Fruit fly (Drosophila melanogaster) whole organism, embryonic: Measurements from ENCODE around the gene mon2.

ENCODE experiments used
- Ada2b ChIP-seq: fragments of 200-800 bp; sonication (Bioruptor generic); IDR thresholded peaks from 2 replicates; pipeline ENCODE4 v1.3.6; 2022; ENCODE audit warnings: missing biosample characterization, missing genetic modification characterization
- Asciz ChIP-seq: fragments of 200-800 bp; sonication (Bioruptor generic); optimal IDR thresholded peaks from 2 replicates; lab custom pipeline; 2017; ENCODE audit warnings: missing biosample characterization, mild to moderate bottlenecking, missing genetic modification characterization, missing genetic modification reagents
- Awh ChIP-seq: fragments of 200-800 bp; sonication (Bioruptor generic); IDR thresholded peaks from 2 replicates; pipeline ENCODE4, ENCODE4 v1.3.6; 2022; ENCODE audit warnings: missing biosample characterization, missing genetic modification characterization
- B-H1 ChIP-seq: fragments of 200-800 bp; sonication (Bioruptor generic); IDR thresholded peaks from 3 replicates; pipeline ENCODE4 v1.3.6; 2022; ENCODE audit warnings: missing biosample characterization, missing genetic modification characterization
- CG12769 ChIP-seq: fragments of 200-800 bp; sonication (Bioruptor generic); optimal IDR thresholded peaks from 2 replicates; lab custom pipeline; 2019; ENCODE audit warnings: missing biosample characterization, mild to moderate bottlenecking, missing genetic modification characterization, moderate library complexity
- CG13287 ChIP-seq: fragments of 200-800 bp; sonication (Bioruptor generic); IDR thresholded peaks from 2 replicates; pipeline ENCODE4 v1.3.6; 2022; ENCODE audit warnings: missing biosample characterization, missing genetic modification characterization; ENCODE audit not compliant: partially characterized antibody
- CG17385 ChIP-seq: fragments of 200-800 bp; sonication (Bioruptor generic); optimal IDR thresholded peaks from 3 replicates; lab custom pipeline; 2018; ENCODE audit warnings: missing biosample characterization, mild to moderate bottlenecking, missing genetic modification characterization
- CG2712 ChIP-seq: fragments of 200-800 bp; optimal IDR thresholded peaks from 3 replicates; lab custom pipeline; 2019; ENCODE audit warnings: missing biosample characterization, mild to moderate bottlenecking, missing genetic modification characterization, moderate library complexity
- CG31224 ChIP-seq: fragments of 200-800 bp; sonication (Bioruptor generic); IDR thresholded peaks from 2 replicates; pipeline ENCODE4 v1.3.6; 2022; ENCODE audit warnings: missing biosample characterization, missing genetic modification characterization
- CG34376 ChIP-seq: fragments of 200-800 bp; sonication (Bioruptor generic); optimal IDR thresholded peaks from 2 replicates; lab custom pipeline; 2018; ENCODE audit warnings: missing biosample characterization, mild to moderate bottlenecking, missing genetic modification characterization
- CG3838 ChIP-seq: fragments of 200-800 bp; sonication (Bioruptor generic); optimal IDR thresholded peaks from 3 replicates; lab custom pipeline; 2016; ENCODE audit warnings: missing biosample characterization, missing genetic modification characterization
- CG3995 ChIP-seq: fragments of 200-800 bp; sonication (Bioruptor generic); optimal IDR thresholded peaks from 3 replicates; lab custom pipeline; 2016; ENCODE audit warnings: missing biosample characterization, missing genetic modification characterization
- CG4360 ChIP-seq: fragments of 200-800 bp; sonication (Bioruptor generic); IDR thresholded peaks from 2 replicates; pipeline ENCODE4 v1.3.6; 2022; ENCODE audit warnings: missing biosample characterization, missing genetic modification characterization
- CG4820 ChIP-seq: fragments of 200-800 bp; sonication (Bioruptor generic); optimal IDR thresholded peaks from 3 replicates; lab custom pipeline; 2016; ENCODE audit warnings: missing biosample characterization, missing genetic modification characterization
- CG8359 ChIP-seq: fragments of 200-800 bp; sonication (Bioruptor generic); optimal IDR thresholded peaks from 2 replicates; lab custom pipeline; 2017; ENCODE audit warnings: missing biosample characterization, mild to moderate bottlenecking, missing genetic modification characterization, borderline replicate concordance
- CG8765 ChIP-seq: fragments of 200-800 bp; sonication (Bioruptor generic); IDR thresholded peaks from 2 replicates; pipeline ENCODE4 v1.3.6; 2022; ENCODE audit warnings: missing biosample characterization, missing genetic modification characterization
- CG8924 ChIP-seq: fragments of 200-800 bp; optimal IDR thresholded peaks from 3 replicates; lab custom pipeline; 2019; ENCODE audit warnings: missing biosample characterization, mild to moderate bottlenecking, missing genetic modification characterization, moderate library complexity
- CHES-1-like ChIP-seq: fragments of 200-800 bp; sonication (Bioruptor generic); optimal IDR thresholded peaks from 2 replicates; lab custom pipeline; 2016; ENCODE audit warnings: missing biosample characterization, missing genetic modification characterization
- CTCF ChIP-seq: fragments of 200-800 bp; sonication (Bioruptor generic); optimal IDR thresholded peaks from 2 replicates; lab custom pipeline; 2017; ENCODE audit warnings: missing biosample characterization, mild to moderate bottlenecking, missing genetic modification characterization, moderate library complexity
- Camta ChIP-seq: fragments of 200-800 bp; sonication (Bioruptor generic); optimal IDR thresholded peaks from 2 replicates; lab custom pipeline; 2016; ENCODE audit warnings: missing biosample characterization, missing genetic modification characterization
- Dek ChIP-seq: fragments of 200-800 bp; sonication (Bioruptor generic); optimal IDR thresholded peaks from 3 replicates; lab custom pipeline; 2019; ENCODE audit warnings: missing biosample characterization, mild to moderate bottlenecking, missing genetic modification characterization, moderate library complexity
- H15 ChIP-seq: fragments of 200-800 bp; sonication (Bioruptor generic); IDR thresholded peaks from 3 replicates; pipeline ENCODE4 v1.3.6; 2022; ENCODE audit warnings: missing biosample characterization, missing genetic modification characterization
- HHEX ChIP-seq: fragments of 200-800 bp; sonication (Bioruptor generic); optimal IDR thresholded peaks from 3 replicates; lab custom pipeline; 2017; ENCODE audit warnings: missing biosample characterization, mild to moderate bottlenecking, missing genetic modification characterization, missing genetic modification reagents
- Hey ChIP-seq: fragments of 200-800 bp; sonication (Bioruptor generic); optimal IDR thresholded peaks from 3 replicates; lab custom pipeline; 2018; ENCODE audit warnings: missing biosample characterization, mild to moderate bottlenecking, missing genetic modification characterization
- Mes4 ChIP-seq: fragments of 200-800 bp; sonication (Bioruptor generic); optimal IDR thresholded peaks from 2 replicates; lab custom pipeline; 2016; ENCODE audit warnings: missing biosample characterization, missing genetic modification characterization
- NFAT ChIP-seq: fragments of 200-800 bp; sonication (Bioruptor generic); IDR thresholded peaks from 2 replicates; pipeline ENCODE4 v1.3.6; 2022; ENCODE audit warnings: missing biosample characterization, missing genetic modification characterization
- Rx ChIP-seq: fragments of 200-800 bp; sonication (Bioruptor generic); IDR thresholded peaks from 2 replicates; pipeline ENCODE4 v1.3.6; 2022; ENCODE audit warnings: missing biosample characterization, missing genetic modification characterization
- ac ChIP-seq: fragments of 200-800 bp; sonication (Bioruptor generic); optimal IDR thresholded peaks from 3 replicates; lab custom pipeline; 2017; ENCODE audit warnings: missing biosample characterization, mild to moderate bottlenecking, missing genetic modification characterization
- ase ChIP-seq: fragments of 200-800 bp; sonication (Bioruptor generic); IDR thresholded peaks from 3 replicates; pipeline ENCODE4 v1.3.6; 2022; ENCODE audit warnings: missing biosample characterization, missing genetic modification characterization
- ash1 ChIP-seq: fragments of 200-800 bp; sonication (Bioruptor generic); optimal IDR thresholded peaks from 2 replicates; lab custom pipeline; 2018; ENCODE audit warnings: missing biosample characterization, mild to moderate bottlenecking, missing genetic modification characterization
- bowl ChIP-seq: fragments of 200-800 bp; sonication (Bioruptor generic); IDR thresholded peaks from 2 replicates; pipeline ENCODE4 v1.3.6; 2022; ENCODE audit warnings: missing biosample characterization, missing genetic modification characterization
- br ChIP-seq: fragments of >200 bp; optimal IDR thresholded peaks from 2 replicates; lab custom pipeline; 2017
- disco-r ChIP-seq: fragments of 200-800 bp; sonication (Bioruptor generic); optimal IDR thresholded peaks from 2 replicates; lab custom pipeline; 2016; ENCODE audit warnings: missing biosample characterization, missing genetic modification characterization
- dmrt11E ChIP-seq: fragments of 200-800 bp; sonication (Bioruptor generic); optimal IDR thresholded peaks from 3 replicates; lab custom pipeline; 2018; ENCODE audit warnings: missing biosample characterization, mild to moderate bottlenecking, missing genetic modification characterization, moderate library complexity
- fd3F ChIP-seq: fragments of 200-800 bp; sonication (Bioruptor generic); optimal IDR thresholded peaks from 2 replicates; lab custom pipeline; 2018; ENCODE audit warnings: missing biosample characterization, mild to moderate bottlenecking, missing genetic modification characterization, moderate library complexity
- fd64A ChIP-seq: fragments of 200-800 bp; sonication (Bioruptor generic); optimal IDR thresholded peaks from 3 replicates; lab custom pipeline; 2018; ENCODE audit warnings: missing biosample characterization, mild to moderate bottlenecking, missing genetic modification characterization
- gem ChIP-seq: fragments of 200-800 bp; sonication (Bioruptor generic); optimal IDR thresholded peaks from 2 replicates; lab custom pipeline; 2019; ENCODE audit warnings: missing biosample characterization, mild to moderate bottlenecking, missing genetic modification characterization, moderate library complexity
- gfzf ChIP-seq: fragments of 200-800 bp; sonication (Bioruptor generic); optimal IDR thresholded peaks from 2 replicates; lab custom pipeline; 2016; ENCODE audit warnings: missing biosample characterization, mild to moderate bottlenecking, missing genetic modification characterization, moderate library complexity
- hbn ChIP-seq: fragments of 200-800 bp; sonication (Bioruptor generic); IDR thresholded peaks from 2 replicates; pipeline ENCODE4 v1.3.6; 2022; ENCODE audit warnings: missing biosample characterization, missing genetic modification characterization; ENCODE audit not compliant: partially characterized antibody
- hth ChIP-seq: fragments of >200 bp; optimal IDR thresholded peaks from 2 replicates; lab custom pipeline; 2017; ENCODE audit warnings: inconsistent platforms
- jumu ChIP-seq: fragments of 200-800 bp; sonication (Bioruptor generic); optimal IDR thresholded peaks from 3 replicates; lab custom pipeline; 2016; ENCODE audit warnings: missing biosample characterization, missing genetic modification characterization
- kni ChIP-seq: fragments of 200-800 bp; sonication (Bioruptor generic); optimal IDR thresholded peaks from 3 replicates; lab custom pipeline; 2017; ENCODE audit warnings: mild to moderate bottlenecking, missing biosample characterization, missing genetic modification reagents, missing genetic modification characterization
- nmo ChIP-seq: fragments of 200-800 bp; sonication (Bioruptor generic); optimal IDR thresholded peaks from 2 replicates; lab custom pipeline; 2018; ENCODE audit warnings: missing biosample characterization, mild to moderate bottlenecking, missing genetic modification characterization, moderate library complexity
- psq ChIP-seq: fragments of 200-800 bp; sonication (Bioruptor generic); optimal IDR thresholded peaks from 2 replicates; lab custom pipeline; 2017; ENCODE audit warnings: missing biosample characterization, missing genetic modification characterization
- pum ChIP-seq: fragments of 200-800 bp; sonication (Bioruptor generic); optimal IDR thresholded peaks from 2 replicates; lab custom pipeline; 2016; ENCODE audit warnings: missing biosample characterization, missing genetic modification characterization
- rib ChIP-seq: fragments of 200-800 bp; sonication (Bioruptor generic); IDR thresholded peaks from 2 replicates; pipeline ENCODE4 v1.3.6; 2022; ENCODE audit warnings: missing biosample characterization, missing genetic modification characterization
- salm ChIP-seq: fragments of 200-800 bp; sonication (Bioruptor generic); optimal IDR thresholded peaks from 2 replicates; lab custom pipeline; 2018; ENCODE audit warnings: missing biosample characterization, mild to moderate bottlenecking, missing genetic modification characterization
- schlank ChIP-seq: fragments of 200-800 bp; sonication (Bioruptor generic); optimal IDR thresholded peaks from 2 replicates; lab custom pipeline; 2018; ENCODE audit warnings: missing biosample characterization, mild to moderate bottlenecking, missing genetic modification characterization
- so ChIP-seq: fragments of 200-800 bp; sonication (Bioruptor generic); IDR thresholded peaks from 3 replicates; pipeline ENCODE4 v1.3.6; 2022; ENCODE audit warnings: missing biosample characterization, missing genetic modification characterization
- stc ChIP-seq: fragments of 200-800 bp; sonication (Bioruptor generic); IDR thresholded peaks from 2 replicates; pipeline ENCODE4 v1.3.6; 2022; ENCODE audit warnings: missing biosample characterization, missing genetic modification characterization
- trem ChIP-seq: fragments of 200-800 bp; optimal IDR thresholded peaks from 3 replicates; lab custom pipeline; 2019; ENCODE audit warnings: missing biosample characterization, mild to moderate bottlenecking, missing genetic modification characterization, moderate library complexity

Gene mon2

dm6 chr2L:8100489-8101352 lies 23.1 kb downstream of the mon2 start (continued):
- TF ChIP-seq CG3838 (GFP tag; lab: Kevin White, UChicago), result no peak
- no peak for TF ChIP-seq gfzf
- peak; percentile 67 for TF ChIP-seq salm (tag; lab: Kevin White, UChicago)
- no peak for TF ChIP-seq bowl (GFP tag; lab: Robert Waterston, UW)
- peak; percentile 23 for TF ChIP-seq Asciz
- no peak for TF ChIP-seq CG8359 (GFP tag; lab: Kevin White, UChicago)
- no peak for TF ChIP-seq Ada2b (GFP tag; lab: Robert Waterston, UW)
- 0 out of 3 replicates have a peak, but pooled peaks have one; percentile 4 for TF ChIP-seq so (GFP tag; lab: Robert Waterston, UW)
- TF ChIP-seq CG17385 (GFP tag; lab: Kevin White, UChicago), result no peak
- TF ChIP-seq dmrt11E (tag; lab: Kevin White, UChicago), result no peak
- TF ChIP-seq schlank (tag; lab: Kevin White, UChicago), result peak; percentile 5
- peak; percentile 8 for TF ChIP-seq fd3F
- peak; percentile 31 for TF ChIP-seq ac
- TF ChIP-seq trem (tag; lab: Kevin White, UChicago), result peak; percentile 2
- no peak for TF ChIP-seq Mes4
- no peak for TF ChIP-seq br
- no peak for TF ChIP-seq ase
- no peak for TF ChIP-seq CTCF (GFP tag; lab: Kevin White, UChicago)
- peak; percentile 40 for TF ChIP-seq fd64A (GFP tag; lab: Kevin White, UChicago)
- TF ChIP-seq psq (GFP tag; lab: Kevin White, UChicago), result no peak
- TF ChIP-seq CHES-1-like (GFP tag; lab: Kevin White, UChicago), result no peak
- peak; percentile 7 for TF ChIP-seq CG8924 (tag; lab: Kevin White, UChicago)
- no peak for TF ChIP-seq CG31224 (GFP tag; lab: Robert Waterston, UW)
- TF ChIP-seq CG4820, result no peak
- no peak for TF ChIP-seq CG12769
- no peak for TF ChIP-seq CG3995 (GFP tag; lab: Kevin White, UChicago)
- no peak for TF ChIP-seq stc (GFP tag; lab: Robert Waterston, UW)
- TF ChIP-seq Dek (tag; lab: Kevin White, UChicago), result no peak
- TF ChIP-seq hth (lab: Kevin White, UChicago), result no peak
- no peak for TF ChIP-seq Camta (GFP tag; lab: Kevin White, UChicago)
- no peak for TF ChIP-seq hbn (GFP tag; lab: Robert Waterston, UW)
- no peak for TF ChIP-seq jumu
- TF ChIP-seq disco-r (GFP tag; lab: Kevin White, UChicago), result no peak
- TF ChIP-seq ash1, result no peak
- no peak for TF ChIP-seq rib (GFP tag; lab: Robert Waterston, UW)
- no peak for TF ChIP-seq pum
- peak; percentile 23 for TF ChIP-seq CG2712
- peak; percentile 8 for TF ChIP-seq nmo (GFP tag; lab: Kevin White, UChicago)
- peak; percentile 44 for TF ChIP-seq Hey (tag; lab: Kevin White, UChicago)
- TF ChIP-seq CG34376 (GFP tag; lab: Kevin White, UChicago), result peak; percentile 97
- no peak for TF ChIP-seq B-H1
- TF ChIP-seq H15, result no peak
- TF ChIP-seq CG4360 (GFP tag; lab: Robert Waterston, UW), result no peak
- peak; percentile 4 for TF ChIP-seq kni
- TF ChIP-seq CG13287 (GFP tag; lab: Robert Waterston, UW), result no peak
- peak; percentile 29; the same call in 1 of the 2 replicates for TF ChIP-seq Awh (GFP tag; lab: Robert Waterston, UW)
- peak; percentile 1 for TF ChIP-seq HHEX
- no peak for TF ChIP-seq CG8765 (GFP tag; lab: Robert Waterston, UW)
- no peak for TF ChIP-seq Rx (GFP tag; lab: Robert Waterston, UW)
- TF ChIP-seq gem (tag; lab: Kevin White, UChicago), result peak; percentile 78
- TF ChIP-seq NFAT (GFP tag; lab: Robert Waterston, UW), result no peak
